Comparison of ENCODE assay signal across 4 worm cellular contexts in genomic region chrII:173679-174078, ce11.
TF ChIP-seq lines count a peak whose summit lies in the region.

Gene T01D1.7, minus strand, starts transcription at chrII:173779.

TF ChIP-seq in whole organism, L1 larva, 84 proteins besides CTCF, POLR2A, EP300 and RAD21 (continues in another document):
- TF ChIP-seq nhr-47 (tag; optimal IDR thresholded peaks at IDR 0.05; lab: Kevin White, UChicago) (peak; percentile 16), isw-1 (GFP tag; IDR thresholded peaks at IDR 0.05; lab: Robert Waterston, UW) (no peak), ztf-4 (tag; optimal IDR thresholded peaks at IDR 0.05; lab: Kevin White, UChicago) (no peak), nhr-71 (tag; optimal IDR thresholded peaks at IDR 0.05; lab: Kevin White, UChicago) (peak; percentile 40), zag-1 (tag; optimal IDR thresholded peaks at IDR 0.05; lab: Kevin White, UChicago) (no peak), C04F5.9 (tag; optimal IDR thresholded peaks at IDR 0.05; lab: Kevin White, UChicago) (no peak), ceh-90 (tag; optimal IDR thresholded peaks at IDR 0.05; lab: Kevin White, UChicago) (no peak), rnt-1 (tag; optimal IDR thresholded peaks at IDR 0.05; lab: Kevin White, UChicago) (no peak), pax-3 (tag; optimal IDR thresholded peaks at IDR 0.05; lab: Kevin White, UChicago) (no peak), lin-14 (GFP tag; optimal IDR thresholded peaks at IDR 0.05; lab: Kevin White, UChicago) (no peak), egl-27 (tag; optimal IDR thresholded peaks at IDR 0.05; lab: Kevin White, UChicago) (no peak), dpl-1 (GFP tag; optimal IDR thresholded peaks at IDR 0.05; lab: Kevin White, UChicago) (no peak), unc-30 (tag; optimal IDR thresholded peaks at IDR 0.05; lab: Kevin White, UChicago) (no peak), lin-39 (tag; optimal IDR thresholded peaks at IDR 0.05; lab: Kevin White, UChicago) (no peak), fkh-8 (tag; optimal IDR thresholded peaks at IDR 0.05; lab: Kevin White, UChicago) (peak; percentile 15), C34B4.2 (tag; optimal IDR thresholded peaks at IDR 0.05; lab: Kevin White, UChicago) (no peak), irx-1 (tag; optimal IDR thresholded peaks at IDR 0.05; lab: Kevin White, UChicago) (peak; percentile 3), fkh-10 (GFP tag; optimal IDR thresholded peaks at IDR 0.05; lab: Kevin White, UChicago) (no peak), unc-130 (tag; optimal IDR thresholded peaks at IDR 0.05; lab: Kevin White, UChicago) (no peak), C16A3.4 (tag; optimal IDR thresholded peaks at IDR 0.05; lab: Kevin White, UChicago) (no peak), mab-9 (GFP tag; IDR thresholded peaks at IDR 0.05; lab: Robert Waterston, UW) (no peak), lin-15B (tag; optimal IDR thresholded peaks at IDR 0.05; lab: Kevin White, UChicago) (no peak), alr-1 (tag; optimal IDR thresholded peaks at IDR 0.05; lab: Kevin White, UChicago; ENCODE audit: borderline replicate concordance) (no peak), snpc-4 (tag; optimal IDR thresholded peaks at IDR 0.05; lab: Kevin White, UChicago) (no peak)

TF ChIP-seq in whole organism, L2 larva, 48 proteins besides CTCF, POLR2A, EP300 and RAD21:
- TF ChIP-seq elt-3 (tag; optimal IDR thresholded peaks at IDR 0.05; lab: Kevin White, UChicago) (no peak), nhr-21 (tag; optimal IDR thresholded peaks at IDR 0.05; lab: Kevin White, UChicago) (peak; percentile 23), sma-9 (GFP tag; optimal IDR thresholded peaks at IDR 0.05; lab: Kevin White, UChicago) (peak; percentile 0), sma-9 (tag; optimal IDR thresholded peaks at IDR 0.05; lab: Kevin White, UChicago) (no peak)

TF ChIP-seq in whole organism, late embryonic, 69 proteins besides CTCF, POLR2A, EP300 and RAD21:
- peak; percentile 42 for TF ChIP-seq unc-42 (tag; optimal IDR thresholded peaks at IDR 0.05; lab: Kevin White, UChicago)
- TF ChIP-seq nhr-232 (tag; optimal IDR thresholded peaks at IDR 0.05; lab: Kevin White, UChicago), result no peak

TF ChIP-seq in whole organism, mixed stage, embryonic, 35 proteins besides CTCF, POLR2A, EP300 and RAD21:
- TF ChIP-seq nhr-237 (tag; optimal IDR thresholded peaks at IDR 0.05; lab: Kevin White, UChicago) (no peak), ces-1 (GFP tag; optimal IDR thresholded peaks at IDR 0.05; lab: Kevin White, UChicago) (peak; percentile 67)
TF ChIP-seq in whole organism, mixed stage, embryonic: peak in this region for 1.
